Worm (Caenorhabditis elegans) whole organism, L1 larva: Measurements from ENCODE around the gene tba-8.
A peak's percentile ranks its signal among the peaks of the same experiment; 100 is the strongest.

Source experiments
- C04F5.9 ChIP-seq: sonication (generic microtip); optimal IDR thresholded peaks from 2 replicates; lab custom pipeline; 2016; ENCODE audit warnings: missing genetic modification characterization, missing compliant biosample characterization
- Y116A8C.19 ChIP-seq: sonication (generic microtip); optimal IDR thresholded peaks from 2 replicates; lab custom pipeline; 2016; ENCODE audit warnings: missing compliant biosample characterization, missing genetic modification characterization, borderline replicate concordance
- aha-1 ChIP-seq: fragments of 150-350 bp; optimal IDR thresholded peaks from 2 replicates; lab custom pipeline; 2014; ENCODE audit warnings: missing biosample characterization, missing genetic modification characterization
- alr-1 ChIP-seq: fragments of 200-800 bp; sonication (Bioruptor generic); optimal IDR thresholded peaks from 2 replicates; lab custom pipeline; 2018; ENCODE audit warnings: borderline replicate concordance, mild to moderate bottlenecking, missing genetic modification characterization, missing compliant biosample characterization
- ama-1 ChIP-seq: fragments of 150-350 bp; optimal IDR thresholded peaks from 2 replicates; lab custom pipeline; 2014
- ceh-63 ChIP-seq: fragments of 200-800 bp; sonication (Bioruptor generic); optimal IDR thresholded peaks from 2 replicates; lab custom pipeline; 2018; ENCODE audit warnings: mild to moderate bottlenecking, missing genetic modification characterization, missing compliant biosample characterization
- ceh-8 ChIP-seq: fragments of 200-800 bp; sonication (Bioruptor generic); optimal IDR thresholded peaks from 2 replicates; lab custom pipeline; 2018; ENCODE audit warnings: mild to moderate bottlenecking, missing genetic modification characterization, moderate library complexity, missing compliant biosample characterization
- ceh-82 ChIP-seq, 3 experiments: fragments of 150-350 bp in 1 of 3; sonication (generic microtip) in 2 of 3; optimal IDR thresholded peaks; 2 replicates each; lab custom pipeline; 2014 to 2017; ENCODE audit warnings: missing biosample characterization in 3 of 3, missing genetic modification characterization in 3 of 3
- ceh-90 ChIP-seq: sonication (generic microtip); optimal IDR thresholded peaks from 2 replicates; lab custom pipeline; 2016; ENCODE audit warnings: missing genetic modification characterization, missing compliant biosample characterization
- ces-1 ChIP-seq: fragments of 150-350 bp; optimal IDR thresholded peaks from 2 replicates; lab custom pipeline; 2014; ENCODE audit warnings: missing biosample characterization, missing genetic modification reagents, missing genetic modification characterization
- dsc-1 ChIP-seq: sonication (generic microtip); optimal IDR thresholded peaks from 2 replicates; lab custom pipeline; 2016; ENCODE audit warnings: mild to moderate bottlenecking, missing genetic modification characterization, missing compliant biosample characterization
- efl-1 ChIP-seq, 4 experiments: fragments of 150-350 bp; optimal IDR thresholded peaks in 3 of 4; peaks in 1 of 4; 1 replicate in 1 of 4; 2 replicates in 3 of 4; lab custom pipeline; 2014; ENCODE audit warnings: missing biosample characterization in 2 of 4, missing genetic modification characterization in 2 of 4, missing genetic modification reagents in 2 of 4
- elt-2 ChIP-seq: sonication (generic microtip); optimal IDR thresholded peaks from 2 replicates; lab custom pipeline; 2016; ENCODE audit warnings: missing genetic modification characterization, mild to moderate bottlenecking, inconsistent platforms, missing compliant biosample characterization, missing genetic modification reagents
- elt-3 ChIP-seq, 6 experiments: fragments of 150-350 bp in 1 of 6; sonication (generic microtip); optimal IDR thresholded peaks; 2 replicates each; lab custom pipeline; 2017 to 2018; ENCODE audit warnings: missing biosample characterization in 6 of 6, missing genetic modification characterization in 6 of 6, inconsistent platforms in 1 of 6
- fkh-10 ChIP-seq: sonication (generic microtip); optimal IDR thresholded peaks from 2 replicates; lab custom pipeline; 2017; ENCODE audit warnings: missing biosample characterization, missing genetic modification reagents, missing genetic modification characterization
- fkh-4 ChIP-seq: sonication (generic microtip); optimal IDR thresholded peaks from 2 replicates; lab custom pipeline; 2016; ENCODE audit warnings: missing compliant biosample characterization, missing genetic modification characterization, borderline replicate concordance
- fkh-8 ChIP-seq: sonication (generic microtip); optimal IDR thresholded peaks from 2 replicates; lab custom pipeline; 2016; ENCODE audit warnings: mild to moderate bottlenecking, missing genetic modification characterization, missing compliant biosample characterization
- fos-1 ChIP-seq: fragments of 150-350 bp; optimal IDR thresholded peaks from 2 replicates; lab custom pipeline; 2014; ENCODE audit warnings: missing biosample characterization, missing genetic modification characterization
- irx-1 ChIP-seq: sonication (generic microtip); optimal IDR thresholded peaks from 2 replicates; lab custom pipeline; 2016; ENCODE audit warnings: missing genetic modification characterization, missing compliant biosample characterization
- isw-1 ChIP-seq: fragments of 200-800 bp; sonication (Bioruptor generic); IDR thresholded peaks from 2 replicates; pipeline ENCODE4 v1.3.6; 2022; ENCODE audit warnings: missing genetic modification characterization, missing compliant biosample characterization
- jun-1 ChIP-seq: fragments of 150-350 bp; optimal IDR thresholded peaks from 2 replicates; lab custom pipeline; 2014; ENCODE audit warnings: missing biosample characterization, missing genetic modification reagents, missing genetic modification characterization
- lin-13 ChIP-seq: fragments of 150-350 bp; optimal IDR thresholded peaks from 2 replicates; lab custom pipeline; 2014; ENCODE audit warnings: missing biosample characterization, missing genetic modification reagents, missing genetic modification characterization
- lin-14 ChIP-seq: fragments of 200-800 bp; sonication (Bioruptor generic); optimal IDR thresholded peaks from 2 replicates; lab custom pipeline; 2018; ENCODE audit warnings: mild to moderate bottlenecking, missing genetic modification characterization, moderate library complexity, missing compliant biosample characterization
- lin-39 ChIP-seq: fragments of 150-350 bp; optimal IDR thresholded peaks from 2 replicates; lab custom pipeline; 2014; ENCODE audit warnings: missing biosample characterization, missing genetic modification reagents, missing genetic modification characterization
- mab-9 ChIP-seq: fragments of 200-800 bp; sonication (Bioruptor generic); IDR thresholded peaks from 2 replicates; pipeline ENCODE4 v1.3.6; 2022; ENCODE audit warnings: missing genetic modification reagents, missing genetic modification characterization, missing compliant biosample characterization
- mef-2 ChIP-seq: fragments of 150-350 bp; optimal IDR thresholded peaks from 2 replicates; lab custom pipeline; 2014; ENCODE audit warnings: missing biosample characterization, missing genetic modification characterization
- mep-1 ChIP-seq: fragments of 150-350 bp; optimal IDR thresholded peaks from 2 replicates; lab custom pipeline; 2014; ENCODE audit warnings: missing biosample characterization, missing genetic modification characterization
- nhr-12 ChIP-seq: sonication (generic microtip); optimal IDR thresholded peaks from 2 replicates; lab custom pipeline; 2017; ENCODE audit warnings: missing biosample characterization, missing genetic modification characterization
- nhr-19 ChIP-seq: fragments of 200-800 bp; sonication (Bioruptor generic); conservative IDR thresholded peaks from 2 replicates; pipeline ENCODE4 v1.3.6; 2022; ENCODE audit warnings: missing genetic modification characterization, missing compliant biosample characterization
- nhr-20 ChIP-seq: sonication (generic microtip); optimal IDR thresholded peaks from 2 replicates; lab custom pipeline; 2016; ENCODE audit warnings: mild to moderate bottlenecking, missing genetic modification characterization, missing compliant biosample characterization
- nhr-77 ChIP-seq: fragments of 150-350 bp; optimal IDR thresholded peaks from 2 replicates; lab custom pipeline; 2014; ENCODE audit warnings: missing biosample characterization, missing genetic modification characterization
- nhr-84 ChIP-seq: sonication (generic microtip); optimal IDR thresholded peaks from 2 replicates; lab custom pipeline; 2017; ENCODE audit warnings: missing biosample characterization, missing genetic modification characterization
- nhr-85 ChIP-seq: sonication (generic microtip); peaks from one replicate; lab custom pipeline; 2016; ENCODE audit warnings: missing genetic modification characterization, inconsistent platforms, missing compliant biosample characterization
- pax-3 ChIP-seq: fragments of 200-800 bp; sonication (Bioruptor generic); optimal IDR thresholded peaks from 2 replicates; lab custom pipeline; 2018; ENCODE audit warnings: mild to moderate bottlenecking, missing genetic modification characterization, moderate library complexity, missing compliant biosample characterization
- rnt-1 ChIP-seq: sonication (generic microtip); optimal IDR thresholded peaks from 2 replicates; lab custom pipeline; 2016; ENCODE audit warnings: mild to moderate bottlenecking, missing genetic modification characterization, moderate library complexity, missing compliant biosample characterization
- snu-23 ChIP-seq: sonication (generic microtip); optimal IDR thresholded peaks from 2 replicates; lab custom pipeline; 2016; ENCODE audit warnings: missing genetic modification characterization, missing compliant biosample characterization
- sptf-1 ChIP-seq: fragments of 150-350 bp; optimal IDR thresholded peaks from 2 replicates; lab custom pipeline; 2014; ENCODE audit warnings: missing biosample characterization, missing genetic modification characterization
- sup-37 ChIP-seq: fragments of 200-800 bp; sonication (Bioruptor generic); optimal IDR thresholded peaks from 2 replicates; lab custom pipeline; 2018; ENCODE audit warnings: mild to moderate bottlenecking, missing genetic modification characterization, missing compliant biosample characterization
- swsn-7 ChIP-seq: sonication (generic microtip); optimal IDR thresholded peaks from 2 replicates; lab custom pipeline; 2016; ENCODE audit warnings: missing genetic modification characterization, missing compliant biosample characterization
- tbx-2 ChIP-seq: sonication (generic microtip); optimal IDR thresholded peaks from 2 replicates; lab custom pipeline; 2016; ENCODE audit warnings: missing genetic modification characterization, missing compliant biosample characterization
- unc-30 ChIP-seq: sonication (generic microtip); optimal IDR thresholded peaks from 2 replicates; lab custom pipeline; 2017; ENCODE audit warnings: missing biosample characterization, missing genetic modification characterization
- unc-62 ChIP-seq: fragments of 150-350 bp; optimal IDR thresholded peaks from 2 replicates; lab custom pipeline; 2014; ENCODE audit warnings: missing biosample characterization, missing genetic modification reagents, missing genetic modification characterization
- vab-15 ChIP-seq: sonication (generic microtip); optimal IDR thresholded peaks from 2 replicates; lab custom pipeline; 2017; ENCODE audit warnings: missing genotype, mild to moderate bottlenecking, missing genetic modification characterization, missing compliant biosample characterization
- xbp-1 ChIP-seq: sonication (generic microtip); optimal IDR thresholded peaks from 2 replicates; lab custom pipeline; 2016; ENCODE audit warnings: missing genetic modification characterization, missing compliant biosample characterization
- zag-1 ChIP-seq: fragments of 150-350 bp; optimal IDR thresholded peaks from 2 replicates; lab custom pipeline; 2014; ENCODE audit warnings: missing biosample characterization, missing genetic modification characterization
- zip-4 ChIP-seq: fragments of 200-800 bp; sonication (Bioruptor generic); optimal IDR thresholded peaks from 2 replicates; lab custom pipeline; 2018; ENCODE audit warnings: mild to moderate bottlenecking, missing genetic modification characterization, moderate library complexity, missing compliant biosample characterization

The tba-8 gene

DNA sequence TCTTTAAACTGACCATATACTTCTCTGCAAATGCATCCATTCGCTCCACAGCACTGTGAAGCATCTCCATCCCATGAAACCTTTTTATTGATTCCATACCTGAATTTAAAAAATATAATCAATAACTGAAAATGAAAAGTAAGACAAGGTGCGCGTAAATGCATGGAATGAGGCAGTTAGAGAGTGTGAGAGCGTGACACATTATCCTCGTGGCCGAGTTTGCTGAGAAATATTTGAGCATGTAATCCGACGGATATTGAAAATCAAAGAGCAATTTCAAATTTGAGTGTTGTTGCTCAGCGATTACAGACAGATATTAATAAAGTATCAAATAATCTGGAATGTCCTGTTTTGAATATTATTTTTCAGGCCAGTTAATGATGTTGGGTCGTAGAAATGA, 8.8 kb downstream of the tba-8 start, which contains the start of gene ZK899.7:
Gene ZK899.7, minus strand, starts transcription at position 101 of the 400 bp plus-strand sequence.
- TF ChIP-seq efl-1 (optimal IDR thresholded peaks at IDR 0.05; lab: Kevin White, UChicago) (no peak), efl-1 (GFP tag; optimal IDR thresholded peaks at IDR 0.05 in 1 of 2; lab: Kevin White, UChicago) (peak in 1 of 2 experiments; percentile 78), dsc-1 (peak; percentile 15), unc-30 (tag; lab: Kevin White, UChicago) (no peak), ceh-8 (GFP tag; lab: Kevin White, UChicago) (no peak), fkh-8 (peak; percentile 31), pax-3 (tag; lab: Kevin White, UChicago) (no peak)

DNA sequence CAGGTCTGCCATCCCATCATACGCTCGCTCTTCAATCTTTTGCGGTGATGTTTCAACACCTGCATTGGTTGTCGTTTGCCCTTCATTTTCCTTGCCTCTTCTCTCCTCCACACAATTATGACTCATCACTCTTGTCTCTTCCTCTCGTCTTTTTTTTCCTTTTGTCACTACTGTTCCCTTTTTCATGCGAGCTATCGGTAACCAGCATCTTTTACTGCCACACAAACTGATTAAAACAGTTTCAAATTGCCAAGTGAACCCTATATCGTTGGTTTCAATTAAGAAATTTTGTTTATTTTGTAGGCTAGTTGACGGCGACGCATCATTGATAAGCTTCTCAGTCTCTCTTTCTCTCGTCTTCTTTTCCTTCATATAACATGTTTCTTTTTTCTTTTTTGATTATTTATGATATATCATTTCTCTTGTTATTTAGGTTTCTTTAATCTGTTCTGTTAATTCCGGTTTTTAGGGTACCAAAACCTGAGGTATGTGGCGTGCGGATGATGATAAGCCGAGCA, 11.9 kb downstream of the tba-8 start, which contains the start of gene ZK899.1:
Gene ZK899.1, plus strand, starts transcription at position 468 of the 518 bp plus-strand sequence.
- TF ChIP-seq sptf-1 (tag; lab: Kevin White, UChicago) = no peak
- peak; percentile 31 for TF ChIP-seq lin-14 (GFP tag; lab: Kevin White, UChicago)
- no peak for TF ChIP-seq ces-1 (GFP tag; lab: Kevin White, UChicago)
- no peak for TF ChIP-seq xbp-1 (tag; lab: Kevin White, UChicago)
- no peak for TF ChIP-seq ceh-8 (GFP tag; lab: Kevin White, UChicago)
- TF ChIP-seq ama-1 (lab: Kevin White, UChicago) = no peak
- no peak for TF ChIP-seq vab-15 (tag; lab: Kevin White, UChicago)
- TF ChIP-seq rnt-1 (tag; lab: Kevin White, UChicago) = no peak
- peak in 1 of 6 experiments; percentile 4 for TF ChIP-seq elt-3 (tag; optimal IDR thresholded peaks at IDR 0.05; lab: Kevin White, UChicago)
- TF ChIP-seq mef-2 (tag; lab: Kevin White, UChicago) = no peak
- peak; percentile 8 for TF ChIP-seq fos-1
- TF ChIP-seq jun-1 (tag; lab: Kevin White, UChicago) = peak; percentile 4
- TF ChIP-seq fkh-4 (tag; lab: Kevin White, UChicago) = no peak
- TF ChIP-seq nhr-77 = no peak
- peak; percentile 1 for TF ChIP-seq nhr-20 (tag; lab: Kevin White, UChicago)

DNA sequence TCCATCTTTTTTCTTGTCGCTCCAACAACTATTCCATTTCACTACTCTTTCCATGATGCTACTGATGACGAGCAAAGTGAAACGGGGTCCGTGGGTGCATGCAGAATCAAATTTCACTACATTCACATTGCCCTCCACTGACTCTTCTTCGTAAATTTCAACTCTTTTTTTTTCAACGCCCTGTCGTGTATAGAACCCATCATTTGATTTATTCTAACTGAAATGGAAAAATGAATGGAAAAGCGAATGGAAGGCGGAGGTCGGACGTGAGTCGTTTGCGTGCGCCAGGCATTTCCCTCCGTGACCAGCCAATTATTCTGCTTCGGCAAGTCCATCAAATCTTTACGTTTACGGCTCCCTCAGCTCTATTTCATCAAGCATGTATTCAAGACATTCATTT, 14.3 kb downstream of the tba-8 start:
- no peak for TF ChIP-seq ceh-63 (GFP tag; lab: Kevin White, UChicago)
- peak; percentile 56 for TF ChIP-seq lin-14 (GFP tag; lab: Kevin White, UChicago)
- TF ChIP-seq fkh-10 (GFP tag; lab: Kevin White, UChicago) = peak; percentile 73
- TF ChIP-seq, all 84 proteins: peak for 2

DNA sequence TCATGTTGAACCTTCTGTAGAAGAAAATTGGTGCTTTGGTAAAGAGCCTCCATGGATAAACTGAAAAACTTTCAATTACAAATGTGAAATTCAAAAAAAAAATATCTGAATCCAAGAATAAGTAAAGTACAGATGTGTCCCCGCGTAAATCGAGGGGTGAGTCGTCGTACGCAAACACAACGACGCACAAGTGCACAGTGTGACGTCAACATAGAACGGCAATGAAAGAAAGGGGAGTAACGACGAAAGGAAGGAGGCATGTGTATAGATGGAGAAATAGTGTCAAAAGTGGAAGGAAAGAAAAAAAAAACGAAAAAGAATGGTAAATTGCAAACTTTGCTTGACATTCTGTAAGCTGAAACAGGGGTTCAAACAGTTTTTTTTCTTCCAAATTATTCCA, 16.6 kb downstream of the tba-8 start, which contains the start of gene memb-1:
Gene memb-1, minus strand, starts transcription at position 60 of the 400 bp plus-strand sequence.
- TF ChIP-seq unc-62 (GFP tag; lab: Kevin White, UChicago) = no peak
- no peak for TF ChIP-seq ceh-90
- no peak for TF ChIP-seq nhr-19 (GFP tag; lab: Robert Waterston, UW)
- TF ChIP-seq aha-1 (tag; lab: Kevin White, UChicago) = no peak
- no peak for TF ChIP-seq ceh-63 (GFP tag; lab: Kevin White, UChicago)
- TF ChIP-seq elt-2 (tag; lab: Kevin White, UChicago) = no peak
- no peak for TF ChIP-seq pax-3 (tag; lab: Kevin White, UChicago)
- TF ChIP-seq ces-1 (GFP tag; lab: Kevin White, UChicago) = no peak
- no peak for TF ChIP-seq nhr-84 (tag; lab: Kevin White, UChicago)
- TF ChIP-seq alr-1 = no peak
- TF ChIP-seq tbx-2 (tag; lab: Kevin White, UChicago) = peak; percentile 42
- TF ChIP-seq lin-39 (tag; lab: Kevin White, UChicago) = no peak
- TF ChIP-seq ceh-82 (tag; optimal IDR thresholded peaks at IDR 0.05; lab: Kevin White, UChicago) = peak; percentile 43 to 60 (median 55)
- TF ChIP-seq sup-37 (GFP tag; lab: Kevin White, UChicago) = no peak
- peak; percentile 70 for TF ChIP-seq rnt-1 (tag; lab: Kevin White, UChicago)
- no peak for TF ChIP-seq mab-9 (GFP tag; lab: Robert Waterston, UW)
- TF ChIP-seq isw-1 (GFP tag; lab: Robert Waterston, UW) = peak; percentile 8; the same call in 1 of the 2 replicates
- TF ChIP-seq zip-4 (GFP tag; lab: Kevin White, UChicago) = no peak
- TF ChIP-seq Y116A8C.19 = no peak
- TF ChIP-seq irx-1 (tag; lab: Kevin White, UChicago) = no peak
- TF ChIP-seq snu-23 (GFP tag; lab: Kevin White, UChicago) = peak; percentile 77
- no peak for TF ChIP-seq nhr-12 (tag; lab: Kevin White, UChicago)
- no peak for TF ChIP-seq lin-13
- TF ChIP-seq swsn-7 (tag; lab: Kevin White, UChicago) = peak; percentile 65
- TF ChIP-seq C04F5.9 (tag; lab: Kevin White, UChicago) = no peak
- peak; percentile 86 for TF ChIP-seq mep-1 (tag; lab: Kevin White, UChicago)
- TF ChIP-seq nhr-85 (tag; lab: Kevin White, UChicago) = peak; percentile 65
- TF ChIP-seq mef-2 (tag; lab: Kevin White, UChicago) = no peak
- TF ChIP-seq fkh-8 = peak; percentile 35
- TF ChIP-seq zag-1 (tag; lab: Kevin White, UChicago) = no peak
